Worm (Caenorhabditis elegans) whole organism, L4 larva: ENCODE results near the gene W03A5.1.

ENCODE experiments used
- D1046.2 ChIP-seq: fragments of 200-800 bp; sonication (Bioruptor generic); IDR thresholded peaks from 2 replicates; pipeline ENCODE4 v1.3.6; 2022; ENCODE audit warnings: missing genetic modification characterization, missing compliant biosample characterization
- F37D6.2 ChIP-seq: sonication (generic microtip); optimal IDR thresholded peaks from 2 replicates; lab custom pipeline; 2016; ENCODE audit warnings: mild to moderate bottlenecking, missing genetic modification characterization, missing compliant biosample characterization
- F44E2.7 ChIP-seq: fragments of 200-800 bp; sonication (Bioruptor generic); IDR thresholded peaks from 2 replicates; pipeline ENCODE4 v2.1.2; 2022; ENCODE audit warnings: missing genetic modification characterization, missing compliant biosample characterization
- F49E8.2 ChIP-seq: sonication (generic microtip); optimal IDR thresholded peaks from 2 replicates; lab custom pipeline; 2016; ENCODE audit warnings: missing compliant biosample characterization, mild to moderate bottlenecking, missing genetic modification characterization, borderline replicate concordance
- T26A8.4 ChIP-seq: fragments of 200-800 bp; sonication (Bioruptor generic); IDR thresholded peaks from 2 replicates; pipeline ENCODE4 v1.3.6; 2022; ENCODE audit warnings: missing genetic modification characterization, missing compliant biosample characterization
- ZK337.2 ChIP-seq: fragments of 200-800 bp; sonication (Bioruptor generic); IDR thresholded peaks from 2 replicates; pipeline ENCODE4 v1.3.6; 2022; ENCODE audit warnings: missing genetic modification reagents, missing genetic modification characterization, missing compliant biosample characterization
- aha-1 ChIP-seq: fragments of 150-350 bp; peaks from one replicate; lab custom pipeline; 2014; ENCODE audit warnings: missing biosample characterization, missing genetic modification characterization
- ama-1 ChIP-seq: fragments of 150-350 bp; optimal IDR thresholded peaks from 2 replicates; lab custom pipeline; 2014; ENCODE audit warnings: inconsistent platforms, mixed read lengths
- attf-4 ChIP-seq: sonication (generic microtip); optimal IDR thresholded peaks from 3 replicates; lab custom pipeline; 2017; ENCODE audit warnings: missing biosample characterization, missing genetic modification characterization
- ceh-20 ChIP-seq: fragments of 200-800 bp; sonication (Bioruptor generic); IDR thresholded peaks from 2 replicates; pipeline ENCODE4 v1.3.6; 2022; ENCODE audit warnings: missing genetic modification reagents, missing genetic modification characterization, missing compliant biosample characterization
- ces-1 ChIP-seq: fragments of 150-350 bp; sonication (generic microtip); optimal IDR thresholded peaks from 4 replicates; lab custom pipeline; 2014; ENCODE audit warnings: missing biosample characterization, missing genetic modification reagents, missing genetic modification characterization
- daf-19 ChIP-seq: fragments of 200-800 bp; sonication (Bioruptor generic); conservative IDR thresholded peaks from 2 replicates; pipeline ENCODE4 v1.3.6; 2022; ENCODE audit warnings: missing genetic modification characterization, missing compliant biosample characterization
- daf-8 ChIP-seq: fragments of 200-800 bp; sonication (Bioruptor generic); IDR thresholded peaks from 2 replicates; pipeline ENCODE4 v1.3.6; 2022; ENCODE audit warnings: missing genetic modification characterization, missing compliant biosample characterization
- dmd-6 ChIP-seq: fragments of 200-800 bp; sonication (Bioruptor generic); IDR thresholded peaks from 2 replicates; pipeline ENCODE4 v1.3.6; 2022; ENCODE audit warnings: missing genetic modification reagents, missing genetic modification characterization, missing compliant biosample characterization
- dmd-8 ChIP-seq: fragments of 200-800 bp; sonication (Bioruptor generic); IDR thresholded peaks from 2 replicates; pipeline ENCODE4 v1.3.6; 2022; ENCODE audit warnings: missing genetic modification characterization, missing compliant biosample characterization
- dpl-1 ChIP-seq: fragments of 150-350 bp; optimal IDR thresholded peaks from 2 replicates; lab custom pipeline; 2014; ENCODE audit warnings: missing biosample characterization, missing genetic modification reagents, missing genetic modification characterization
- duxl-1 ChIP-seq: sonication (generic microtip); optimal IDR thresholded peaks from 2 replicates; lab custom pipeline; 2016; ENCODE audit warnings: mild to moderate bottlenecking, missing genetic modification characterization, moderate library complexity, missing compliant biosample characterization; ENCODE audit not compliant: poor library complexity
- dve-1 ChIP-seq: sonication (generic microtip); optimal IDR thresholded peaks from 2 replicates; lab custom pipeline; 2017; ENCODE audit warnings: antibody characterized with exemption, mild to moderate bottlenecking, missing genetic modification characterization, missing compliant biosample characterization; ENCODE audit not compliant: insufficient read depth
- fkh-10 ChIP-seq: fragments of 150-350 bp; optimal IDR thresholded peaks from 2 replicates; lab custom pipeline; 2014; ENCODE audit warnings: missing biosample characterization, missing genetic modification reagents, missing genetic modification characterization
- fos-1 ChIP-seq: fragments of 150-350 bp; optimal IDR thresholded peaks from 2 replicates; lab custom pipeline; 2014; ENCODE audit warnings: missing biosample characterization, missing genetic modification characterization
- hif-1 ChIP-seq, 2 experiments: sonication (generic microtip); optimal IDR thresholded peaks; 2 replicates each; lab custom pipeline; 2016 to 2017; ENCODE audit warnings: missing compliant biosample characterization in 2 of 2, missing genetic modification characterization in 2 of 2, missing genetic modification reagents in 2 of 2, missing genotype in 2 of 2, mild to moderate bottlenecking in 1 of 2
- hlh-11 ChIP-seq: fragments of 200-800 bp; sonication (Bioruptor generic); optimal IDR thresholded peaks from 2 replicates; lab custom pipeline; 2018; ENCODE audit warnings: mild to moderate bottlenecking, missing genetic modification characterization, missing compliant biosample characterization
- hlh-30 ChIP-seq: sonication (generic microtip); optimal IDR thresholded peaks from 2 replicates; lab custom pipeline; 2017; ENCODE audit warnings: antibody characterized with exemption, mild to moderate bottlenecking, missing genetic modification characterization, missing compliant biosample characterization; ENCODE audit not compliant: insufficient read depth
- hmg-1.1 ChIP-seq: fragments of 200-800 bp; sonication (Bioruptor generic); IDR thresholded peaks from 2 replicates; pipeline ENCODE4 v1.3.6; 2022; ENCODE audit warnings: missing genetic modification reagents, missing genetic modification characterization, missing compliant biosample characterization
- lin-29 ChIP-seq: fragments of 200-800 bp; sonication (Bioruptor generic); IDR thresholded peaks from 2 replicates; pipeline ENCODE4 v1.3.6; 2022; ENCODE audit warnings: missing genetic modification reagents, missing genetic modification characterization, missing compliant biosample characterization
- lin-38 ChIP-seq: fragments of 200-800 bp; sonication (Bioruptor generic); IDR thresholded peaks from 2 replicates; pipeline ENCODE4 v1.3.6; 2022; ENCODE audit warnings: missing genetic modification reagents, missing genetic modification characterization, missing compliant biosample characterization
- lsy-2 ChIP-seq, 2 experiments: fragments of 150-350 bp in 1 of 2; sonication (generic microtip) in 1 of 2; optimal IDR thresholded peaks; 2 replicates each; lab custom pipeline; 2014 to 2017; ENCODE audit warnings: missing biosample characterization in 2 of 2, missing genetic modification characterization in 2 of 2
- madf-5 ChIP-seq, 2 experiments: fragments of 200-800 bp; sonication (Bioruptor generic); IDR thresholded peaks; 2 replicates each; pipeline ENCODE4 v1.3.6; 2022; ENCODE audit warnings: missing compliant biosample characterization in 2 of 2, missing genetic modification characterization in 2 of 2
- mdl-1 ChIP-seq, 2 experiments: fragments of 150-350 bp in 1 of 2; sonication (generic microtip) in 1 of 2; optimal IDR thresholded peaks; 2 replicates each; lab custom pipeline; 2014 to 2017; ENCODE audit warnings: missing biosample characterization in 2 of 2, missing genetic modification characterization in 2 of 2
- mdt-29 ChIP-seq: fragments of 200-800 bp; sonication (Bioruptor generic); IDR thresholded peaks from 2 replicates; pipeline ENCODE4 v1.3.6; 2022; ENCODE audit warnings: missing genetic modification reagents, missing genetic modification characterization, missing compliant biosample characterization
- mxl-3 ChIP-seq: fragments of 200-800 bp; sonication (Bioruptor generic); optimal IDR thresholded peaks from 2 replicates; lab custom pipeline; 2018; ENCODE audit warnings: mild to moderate bottlenecking, missing genetic modification characterization, missing compliant biosample characterization
- nhr-10 ChIP-seq: fragments of 150-350 bp; optimal IDR thresholded peaks from 2 replicates; lab custom pipeline; 2014; ENCODE audit warnings: missing biosample characterization, missing genetic modification characterization
- nhr-11 ChIP-seq: fragments of 150-350 bp; optimal IDR thresholded peaks from 2 replicates; lab custom pipeline; 2014; ENCODE audit warnings: missing biosample characterization, missing genetic modification characterization
- nhr-237 ChIP-seq: sonication (generic microtip); optimal IDR thresholded peaks from 2 replicates; lab custom pipeline; 2017; ENCODE audit warnings: missing biosample characterization, missing genetic modification characterization
- nhr-28 ChIP-seq: fragments of 150-350 bp; optimal IDR thresholded peaks from 2 replicates; lab custom pipeline; 2014; ENCODE audit warnings: missing biosample characterization, missing genetic modification characterization
- nhr-42 ChIP-seq: fragments of 200-800 bp; sonication (Bioruptor generic); IDR thresholded peaks from 2 replicates; pipeline ENCODE4 v1.3.6; 2022; ENCODE audit warnings: missing genetic modification characterization, missing compliant biosample characterization
- nhr-48 ChIP-seq: sonication (generic microtip); optimal IDR thresholded peaks from 2 replicates; lab custom pipeline; 2016; ENCODE audit warnings: mild to moderate bottlenecking, missing genetic modification characterization, missing compliant biosample characterization
- pha-4 ChIP-seq, 2 experiments: fragments of 150-350 bp in 1 of 2; fragments of 200-800 bp in 1 of 2; sonication (Bioruptor generic) in 1 of 2; IDR thresholded peaks in 1 of 2; optimal IDR thresholded peaks in 1 of 2; 2 replicates each; pipeline versions ENCODE4 v1.3.6 to Lab custom; 2014 to 2022; ENCODE audit warnings: missing genetic modification characterization in 2 of 2, missing genetic modification reagents in 2 of 2, missing biosample characterization in 1 of 2, missing compliant biosample characterization in 1 of 2
- php-3 ChIP-seq: fragments of 200-800 bp; sonication (Bioruptor generic); IDR thresholded peaks from 2 replicates; pipeline ENCODE4 v1.3.6; 2022; ENCODE audit warnings: missing genetic modification reagents, missing genetic modification characterization, missing compliant biosample characterization
- pqm-1 ChIP-seq: sonication (generic microtip); optimal IDR thresholded peaks from 2 replicates; lab custom pipeline; 2017; ENCODE audit warnings: missing biosample characterization, missing genetic modification characterization
- skn-1 ChIP-seq: fragments of 150-350 bp; optimal IDR thresholded peaks from 2 replicates; lab custom pipeline; 2014; ENCODE audit warnings: missing biosample characterization, missing genetic modification characterization
- unc-62 ChIP-seq, 3 experiments: fragments of 150-350 bp in 1 of 3; sonication (generic microtip); optimal IDR thresholded peaks in 2 of 3; peaks in 1 of 3; 1 replicate in 1 of 3; 2 replicates in 2 of 3; lab custom pipeline; 2014 to 2017; ENCODE audit warnings: missing biosample characterization in 3 of 3, missing genetic modification characterization in 3 of 3, missing genetic modification reagents in 3 of 3, missing genotype in 1 of 3
- zag-1 ChIP-seq: fragments of 150-350 bp; optimal IDR thresholded peaks from 2 replicates; lab custom pipeline; 2014; ENCODE audit warnings: missing biosample characterization, missing genetic modification characterization
- zfp-2 ChIP-seq: sonication (generic microtip); optimal IDR thresholded peaks from 2 replicates; lab custom pipeline; 2016; ENCODE audit warnings: mild to moderate bottlenecking, missing genetic modification characterization, missing compliant biosample characterization

Gene W03A5.1

DNA sequence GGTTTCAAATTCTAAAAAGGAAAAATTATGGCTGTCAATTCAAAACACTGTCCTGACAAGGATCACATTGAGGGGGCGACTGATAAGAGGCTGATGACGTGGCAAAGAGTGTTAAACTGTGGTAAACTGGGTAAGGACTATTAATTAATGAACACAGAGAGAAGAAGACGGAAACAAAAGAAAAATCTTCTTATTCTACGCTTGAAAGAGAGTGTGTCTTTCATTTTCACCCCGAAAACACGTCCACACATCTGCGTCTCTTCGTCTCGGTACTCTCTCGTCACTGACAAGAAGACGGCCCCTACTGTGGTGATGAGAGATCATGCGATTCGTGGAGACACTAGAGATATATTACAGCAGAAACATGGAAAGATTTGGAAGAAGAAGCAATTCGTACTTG, 13.7 kb downstream of the W03A5.1 start (continued):
- TF ChIP-seq pha-4 (GFP tag; IDR thresholded peaks at IDR 0.05; lab: Robert Waterston, UW) (0 out of 2 replicates have a peak, but pooled peaks have one; percentile 5), pha-4 (tag; optimal IDR thresholded peaks at IDR 0.05; lab: Kevin White, UChicago) (no peak), nhr-11 (tag; lab: Kevin White, UChicago) (peak; percentile 20), mdl-1 (tag; optimal IDR thresholded peaks at IDR 0.05; lab: Kevin White, UChicago) (peak in 1 of 2 experiments; percentile 34), dmd-6 (GFP tag; lab: Robert Waterston, UW) (peak; percentile 71), skn-1 (tag; lab: Kevin White, UChicago) (no peak), hlh-30 (peak; percentile 13), dve-1 (tag; lab: Kevin White, UChicago) (peak; percentile 46), lin-38 (GFP tag; lab: Robert Waterston, UW) (peak; percentile 33; the same call in 1 of the 2 replicates), F49E8.2 (tag; lab: Kevin White, UChicago) (no peak), mxl-3 (peak; percentile 61), pqm-1 (tag; lab: Kevin White, UChicago) (peak; percentile 25), T26A8.4 (no peak), daf-8 (no peak), nhr-237 (tag; lab: Kevin White, UChicago) (no peak), nhr-48 (tag; lab: Kevin White, UChicago) (peak; percentile 13), D1046.2 (GFP tag; lab: Robert Waterston, UW) (no peak), hif-1 (tag; optimal IDR thresholded peaks at IDR 0.05; lab: Kevin White, UChicago) (peak in 1 of 2 experiments; percentile 18)

DNA sequence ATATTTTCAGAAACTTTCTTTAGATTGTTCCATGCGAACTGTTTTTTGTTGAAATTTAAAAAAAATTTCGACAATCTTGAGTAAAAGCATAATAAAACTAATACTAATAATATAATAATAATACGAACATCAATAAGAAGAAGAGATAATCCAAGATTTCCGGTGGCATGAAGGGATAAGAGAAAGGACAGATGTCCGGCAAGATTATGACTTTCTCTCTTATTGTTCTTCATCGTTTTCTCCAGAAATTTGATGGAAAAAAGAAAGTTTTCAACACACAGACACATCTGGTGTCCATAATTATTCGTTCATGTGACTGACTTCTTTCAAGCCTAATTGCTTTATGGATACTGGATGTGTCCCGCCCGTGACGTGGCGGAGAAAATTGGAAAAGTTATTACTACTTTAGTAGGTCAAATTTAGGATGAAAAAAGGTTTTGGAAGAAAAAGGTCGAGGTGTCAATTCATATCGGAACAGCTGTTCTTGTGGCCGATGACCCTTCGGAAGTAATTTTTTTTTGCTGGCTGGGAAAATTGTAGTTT, 14.9 kb downstream of the W03A5.1 start:
- TF ChIP-seq hmg-1.1 (GFP tag; lab: Robert Waterston, UW) (0 out of 2 replicates have a peak, but pooled peaks have one; percentile 7), hlh-11 (tag; lab: Kevin White, UChicago) (peak; percentile 2), lsy-2 (tag; optimal IDR thresholded peaks at IDR 0.05; lab: Kevin White, UChicago) (no peak), attf-4 (tag; lab: Kevin White, UChicago) (no peak)

DNA sequence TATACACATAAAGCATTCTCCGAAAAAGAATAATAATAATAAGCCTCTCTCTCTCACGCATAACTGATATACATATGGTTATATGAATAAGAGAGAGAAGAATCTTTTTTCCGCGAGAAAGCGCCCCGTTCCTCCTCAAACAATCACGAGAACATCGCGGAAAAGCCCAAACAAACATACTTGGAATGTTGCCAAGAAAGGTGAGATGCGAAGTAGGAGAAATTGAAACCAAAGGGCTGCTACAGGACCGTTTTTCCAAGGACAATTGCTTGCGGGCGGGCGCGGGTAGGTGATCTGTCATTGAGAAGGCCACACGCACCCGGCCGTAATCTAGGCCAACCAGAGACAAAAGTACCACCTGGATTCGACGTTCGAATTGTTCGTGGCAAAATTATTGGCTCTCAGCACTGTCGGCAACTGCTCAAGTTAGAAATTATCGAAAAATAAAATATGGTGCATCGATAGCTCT, 16.0 kb downstream of the W03A5.1 start, which contains the start of gene dnj-24:
Gene dnj-24, minus strand, starts transcription at position 419 of the 469 bp plus-strand sequence.
- TF ChIP-seq lin-29 (GFP tag; lab: Robert Waterston, UW) (no peak), dmd-8 (0 out of 2 replicates have a peak, but pooled peaks have one; percentile 38), hlh-11 (tag; lab: Kevin White, UChicago) (peak; percentile 31), nhr-28 (peak; percentile 1), nhr-42 (GFP tag; lab: Robert Waterston, UW) (0 out of 2 replicates have a peak, but pooled peaks have one; percentile 23), hlh-30 (peak; percentile 36), ces-1 (no peak), aha-1 (tag; lab: Kevin White, UChicago) (peak; percentile 12)

DNA sequence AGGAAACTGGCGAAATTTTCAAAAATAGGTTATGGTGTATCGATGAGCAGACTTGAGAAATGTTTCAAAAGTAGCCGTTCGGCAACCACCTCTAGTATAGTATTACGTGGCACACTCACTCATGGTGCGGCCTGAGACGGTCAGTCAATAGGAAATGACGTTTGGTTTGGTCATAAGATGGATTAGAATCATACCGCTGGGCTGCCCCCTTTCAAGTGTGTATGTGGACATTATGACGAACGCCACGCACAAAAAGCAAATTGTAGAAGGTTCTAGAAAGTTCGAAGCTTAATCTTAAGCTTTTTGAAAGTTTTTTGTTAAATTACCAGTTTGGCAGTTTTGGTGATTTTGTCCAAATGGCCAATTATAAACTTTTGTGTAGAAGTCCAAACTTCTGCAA, 16.7 kb downstream of the W03A5.1 start:
- TF ChIP-seq zag-1 (no peak), php-3 (GFP tag; lab: Robert Waterston, UW) (no peak), ZK337.2 (no peak), mdt-29 (GFP tag; lab: Robert Waterston, UW) (no peak), hlh-11 (tag; lab: Kevin White, UChicago) (peak; percentile 45), duxl-1 (tag; lab: Kevin White, UChicago) (no peak), fos-1 (no peak), daf-19 (no peak), ceh-20 (GFP tag; lab: Robert Waterston, UW) (no peak), mdl-1 (tag; optimal IDR thresholded peaks at IDR 0.05; lab: Kevin White, UChicago) (no peak), ama-1 (no peak), lin-38 (GFP tag; lab: Robert Waterston, UW) (no peak), F37D6.2 (tag; lab: Kevin White, UChicago) (no peak), madf-5 (GFP tag; IDR thresholded peaks at IDR 0.05; lab: Robert Waterston, UW) (no peak), zfp-2 (no peak), fkh-10 (GFP tag; lab: Kevin White, UChicago) (no peak), dmd-6 (GFP tag; lab: Robert Waterston, UW) (no peak), pha-4 (GFP tag; IDR thresholded peaks at IDR 0.05; lab: Robert Waterston, UW) (no peak), pha-4 (tag; optimal IDR thresholded peaks at IDR 0.05; lab: Kevin White, UChicago) (peak; percentile 78), unc-62 (GFP tag; optimal IDR thresholded peaks at IDR 0.05 in 1 of 2; lab: Kevin White, UChicago) (peak in 1 of 2 experiments; percentile 54), unc-62 (tag; optimal IDR thresholded peaks at IDR 0.05; lab: Kevin White, UChicago) (no peak), F44E2.7 (GFP tag; lab: Robert Waterston, UW) (no peak), nhr-10 (tag; lab: Kevin White, UChicago) (no peak), dpl-1 (no peak)
